Fruit fly (Drosophila melanogaster): ENCODE results near the gene CG6621.

CG6621 gene

dm6 chr3R:10870561-10870960, 22.8 kb downstream of the CG6621 start:
- TF ChIP-seq CG4496 (GFP tag; IDR thresholded peaks at IDR 0.05): no peak
- TF ChIP-seq EcR (GFP tag; optimal IDR thresholded peaks at IDR 0.05): peak; percentile 12

- TF ChIP-seq CG32121 (GFP tag; IDR thresholded peaks at IDR 0.05): 0 out of 2 replicates have a peak, but pooled peaks have one; percentile 9
- TF ChIP-seq CG13204 (GFP tag; optimal IDR thresholded peaks at IDR 0.05): no peak
Observed at dm6 chr3R:10868427-10868962, 24.8 kb downstream of the CG6621 start, which contains the start of the genes SelR and Tsp86D. SelR (minus strand) TSS chr3R:10868642. Tsp86D (plus strand) TSS chr3R:10868708.

- TF ChIP-seq Pif1A (GFP tag; optimal IDR thresholded peaks at IDR 0.05): no peak
Observed at dm6 chr3R:10863956-10864355, 29.4 kb downstream of the CG6621 start.

- TF ChIP-seq D1 (tag; optimal IDR thresholded peaks at IDR 0.05): no peak
- 0 out of 3 replicates have a peak, but pooled peaks have one; percentile 27 for TF ChIP-seq fd96Ca (GFP tag; IDR thresholded peaks at IDR 0.05)
Observed at dm6 chr3R:10863446-10863819, 29.9 kb downstream of the CG6621 start.

dm6 chr3R:10862773-10863445, 30.4 kb downstream of the CG6621 start, which contains the start of gene CG6574:
CG6574 (minus strand) TSS chr3R:10862988.
- TF ChIP-seq CG4496 (GFP tag; IDR thresholded peaks at IDR 0.05): no peak
- TF ChIP-seq CG34367 (tag; optimal IDR thresholded peaks at IDR 0.05): peak; percentile 4
- peak; percentile 42; the same call in 1 of the 2 replicates for TF ChIP-seq CG32121 (GFP tag; IDR thresholded peaks at IDR 0.05)
- TF ChIP-seq D1 (tag; optimal IDR thresholded peaks at IDR 0.05): no peak
- peak; percentile 26 for TF ChIP-seq CG17806 (tag; optimal IDR thresholded peaks at IDR 0.05)
- TF ChIP-seq CG8159 (tag; optimal IDR thresholded peaks at IDR 0.05): no peak
- no peak for TF ChIP-seq gl (tag; optimal IDR thresholded peaks at IDR 0.05)
- TF ChIP-seq CG12605 (GFP tag; IDR thresholded peaks at IDR 0.05): peak; percentile 46; the same call in 1 of the 2 replicates
- peak; percentile 15 for TF ChIP-seq CG9948 (tag; optimal IDR thresholded peaks at IDR 0.05)
- TF ChIP-seq Pif1B (GFP tag; optimal IDR thresholded peaks at IDR 0.05): no peak
- TF ChIP-seq EcR (GFP tag; optimal IDR thresholded peaks at IDR 0.05): no peak
- no peak for TF ChIP-seq Snoo (tag; optimal IDR thresholded peaks at IDR 0.05)
- TF ChIP-seq CG15710 (tag; optimal IDR thresholded peaks at IDR 0.05): no peak
- peak; percentile 36; the same call in 1 of the 2 replicates for TF ChIP-seq Ets98B (GFP tag; IDR thresholded peaks at IDR 0.05)
- TF ChIP-seq fd96Ca (GFP tag; IDR thresholded peaks at IDR 0.05): peak; percentile 36; the same call in 1 of the 3 replicates
- no peak for TF ChIP-seq CG10348 (GFP tag; IDR thresholded peaks at IDR 0.05)
- no peak for TF ChIP-seq CG13204 (GFP tag; optimal IDR thresholded peaks at IDR 0.05)
- no peak for TF ChIP-seq Pif1A (GFP tag; optimal IDR thresholded peaks at IDR 0.05)
- peak; percentile 45 for TF ChIP-seq CG8301 (tag; optimal IDR thresholded peaks at IDR 0.05)
- TF ChIP-seq rn (GFP tag; IDR thresholded peaks at IDR 0.05): no peak
- TF ChIP-seq CG14655 (GFP tag; optimal IDR thresholded peaks at IDR 0.05): no peak

dm6 chr3R:10859713-10860112, 33.6 kb downstream of the CG6621 start, which contains the start of gene CG14694:
CG14694 (minus strand) TSS chr3R:10859813.
- no peak for TF ChIP-seq Pif1B (GFP tag; optimal IDR thresholded peaks at IDR 0.05)

- TF ChIP-seq CG12605 (GFP tag; IDR thresholded peaks at IDR 0.05) (no peak), CG32121 (GFP tag; IDR thresholded peaks at IDR 0.05) (no peak), CG8301 (tag; optimal IDR thresholded peaks at IDR 0.05) (no peak), CG34367 (tag; optimal IDR thresholded peaks at IDR 0.05) (no peak), CG14655 (GFP tag; optimal IDR thresholded peaks at IDR 0.05) (no peak), CG13204 (GFP tag; optimal IDR thresholded peaks at IDR 0.05) (no peak), D1 (tag; optimal IDR thresholded peaks at IDR 0.05) (no peak), CG15710 (tag; optimal IDR thresholded peaks at IDR 0.05) (no peak), EcR (GFP tag; optimal IDR thresholded peaks at IDR 0.05) (no peak)
Observed at dm6 chr3R:10856618-10857017, 36.7 kb downstream of the CG6621 start, which contains the start of gene CG4570. CG4570 (plus strand) TSS chr3R:10856807.

- TF ChIP-seq CG15710 (tag; optimal IDR thresholded peaks at IDR 0.05) (no peak), CG4496 (GFP tag; IDR thresholded peaks at IDR 0.05) (0 out of 3 replicates have a peak, but pooled peaks have one; percentile 35), EcR (GFP tag; optimal IDR thresholded peaks at IDR 0.05) (peak; percentile 32)
Observed at dm6 chr3R:10854243-10854874, 39.0 kb downstream of the CG6621 start, which contains the start of the genes CG6567 and CG4511. CG6567 (minus strand) TSS chr3R:10854451. CG4511 (plus strand) TSS chr3R:10854501.
